Worm (Caenorhabditis elegans) whole organism, young adult: Measurements from ENCODE around the gene F14F7.4.
A peak's percentile ranks its signal among the peaks of the same experiment; 100 is the strongest.

Source experiments
- B0019.2 ChIP-seq: fragments of 200-800 bp; sonication (Bioruptor generic); conservative IDR thresholded peaks from 2 replicates; pipeline ENCODE4 v1.3.6; 2022; ENCODE audit warnings: missing genetic modification reagents, missing genetic modification characterization, missing compliant biosample characterization
- B0261.1 ChIP-seq: sonication (generic microtip); optimal IDR thresholded peaks from 2 replicates; lab custom pipeline; 2016; ENCODE audit warnings: mild to moderate bottlenecking, missing genetic modification characterization, moderate library complexity, missing compliant biosample characterization
- D2030.7 ChIP-seq: fragments of 200-800 bp; sonication (Bioruptor generic); IDR thresholded peaks from 2 replicates; pipeline ENCODE4 v1.3.6; 2022; ENCODE audit warnings: missing genetic modification reagents, missing genetic modification characterization, missing compliant biosample characterization
- F39B2.1 ChIP-seq: fragments of 200-800 bp; sonication (Bioruptor generic); IDR thresholded peaks from 2 replicates; pipeline ENCODE4 v1.3.6; 2022; ENCODE audit warnings: missing genetic modification reagents, missing genetic modification characterization, missing compliant biosample characterization
- F49E8.2 ChIP-seq: sonication (generic microtip); optimal IDR thresholded peaks from 3 replicates; lab custom pipeline; 2017; ENCODE audit warnings: missing genetic modification characterization, mild to moderate bottlenecking, missing compliant biosample characterization, antibody characterized with exemption, moderate library complexity; ENCODE audit not compliant: insufficient read depth
- F52B5.7 ChIP-seq: sonication (generic microtip); optimal IDR thresholded peaks from 2 replicates; lab custom pipeline; 2016; ENCODE audit warnings: mild to moderate bottlenecking, missing genetic modification characterization, missing compliant biosample characterization
- T07F8.4 ChIP-seq: sonication (generic microtip); optimal IDR thresholded peaks from 2 replicates; lab custom pipeline; 2016; ENCODE audit warnings: mild to moderate bottlenecking, missing genetic modification characterization, moderate library complexity, missing compliant biosample characterization
- Y53F4B.3 ChIP-seq: fragments of 200-800 bp; sonication (Bioruptor generic); IDR thresholded peaks from 2 replicates; pipeline ENCODE4 v1.3.6; 2022; ENCODE audit warnings: missing genetic modification reagents, missing genetic modification characterization, missing compliant biosample characterization
- Y79H2A.3 ChIP-seq: fragments of 200-800 bp; sonication (Bioruptor generic); conservative IDR thresholded peaks from 2 replicates; pipeline ENCODE4 v1.3.6; 2022; ENCODE audit warnings: missing genetic modification reagents, missing genetic modification characterization, missing compliant biosample characterization
- ZK185.1 ChIP-seq: sonication (generic microtip); optimal IDR thresholded peaks from 2 replicates; lab custom pipeline; 2016; ENCODE audit warnings: mild to moderate bottlenecking, missing genetic modification characterization, missing compliant biosample characterization; ENCODE audit not compliant: poor library complexity, severe bottlenecking
- ama-1 ChIP-seq, 3 experiments: fragments of 150-350 bp in 1 of 3; sonication (generic microtip) in 2 of 3; optimal IDR thresholded peaks; 2 replicates each; lab custom pipeline; 2014 to 2018; ENCODE audit warnings: missing biosample characterization in 2 of 3, missing genetic modification characterization in 2 of 3, missing genetic modification reagents in 2 of 3
- aptf-3 ChIP-seq: fragments of 200-800 bp; sonication (Bioruptor generic); IDR thresholded peaks from 2 replicates; pipeline ENCODE4 v1.3.6; 2022; ENCODE audit warnings: missing genetic modification characterization, missing compliant biosample characterization
- attf-5 ChIP-seq: fragments of 200-800 bp; sonication (Bioruptor generic); optimal IDR thresholded peaks from 2 replicates; lab custom pipeline; 2018; ENCODE audit warnings: mild to moderate bottlenecking, missing genetic modification characterization, missing compliant biosample characterization
- attf-6 ChIP-seq: fragments of 200-800 bp; sonication (Bioruptor generic); IDR thresholded peaks from 2 replicates; pipeline ENCODE4 v1.3.6; 2022; ENCODE audit warnings: missing genetic modification reagents, missing genetic modification characterization, missing compliant biosample characterization
- ccch-3 ChIP-seq: fragments of 200-800 bp; sonication (Bioruptor generic); optimal IDR thresholded peaks from 2 replicates; lab custom pipeline; 2018; ENCODE audit warnings: mild to moderate bottlenecking, missing genetic modification characterization, missing compliant biosample characterization
- cebp-1 ChIP-seq, 2 experiments: fragments of 200-800 bp in 1 of 2; sonication (Bioruptor generic) in 1 of 2; sonication (generic microtip) in 1 of 2; IDR thresholded peaks in 1 of 2; optimal IDR thresholded peaks in 1 of 2; 2 replicates each; pipeline versions ENCODE4 v1.3.6 to Lab custom; 2017 to 2022; ENCODE audit warnings: missing compliant biosample characterization in 2 of 2, missing genetic modification characterization in 2 of 2, mild to moderate bottlenecking in 1 of 2, missing genetic modification reagents in 1 of 2, moderate library complexity in 1 of 2
- ceh-27 ChIP-seq: fragments of 200-800 bp; sonication (Bioruptor generic); optimal IDR thresholded peaks from 2 replicates; lab custom pipeline; 2018; ENCODE audit warnings: mild to moderate bottlenecking, missing genetic modification characterization, moderate library complexity, missing compliant biosample characterization
- ceh-40 ChIP-seq: fragments of 200-800 bp; sonication (Bioruptor generic); IDR thresholded peaks from 2 replicates; pipeline ENCODE4 v1.3.6; 2022; ENCODE audit warnings: missing genetic modification characterization, missing compliant biosample characterization
- ceh-91 ChIP-seq: fragments of 200-800 bp; sonication (Bioruptor generic); IDR thresholded peaks from 2 replicates; pipeline ENCODE4 v1.3.6; 2022; ENCODE audit warnings: missing genetic modification reagents, missing genetic modification characterization, missing compliant biosample characterization
- die-1 ChIP-seq: sonication (generic microtip); optimal IDR thresholded peaks from 2 replicates; lab custom pipeline; 2016; ENCODE audit warnings: missing genotype, mild to moderate bottlenecking, missing genetic modification characterization, missing compliant biosample characterization
- hlh-26 ChIP-seq: fragments of 200-800 bp; sonication (Bioruptor generic); conservative IDR thresholded peaks from 2 replicates; pipeline ENCODE4 v1.3.6; 2022; ENCODE audit warnings: missing genetic modification reagents, missing genetic modification characterization, missing compliant biosample characterization
- hmg-20 ChIP-seq: fragments of 200-800 bp; sonication (Bioruptor generic); IDR thresholded peaks from 2 replicates; pipeline ENCODE4 v1.3.6; 2022; ENCODE audit warnings: missing genetic modification reagents, missing genetic modification characterization, missing compliant biosample characterization
- hrde-1 ChIP-seq: sonication (generic microtip); optimal IDR thresholded peaks from 2 replicates; lab custom pipeline; 2016; ENCODE audit warnings: missing genetic modification characterization, mild to moderate bottlenecking, missing compliant biosample characterization, moderate library complexity, missing genotype, missing genetic modification reagents, borderline replicate concordance
- hsf-1 ChIP-seq: fragments of 200-800 bp; sonication (Bioruptor generic); IDR thresholded peaks from 2 replicates; pipeline ENCODE4 v1.3.6; 2022; ENCODE audit warnings: missing genetic modification reagents, missing genetic modification characterization, missing compliant biosample characterization
- let-526 ChIP-seq: fragments of 200-800 bp; sonication (Bioruptor generic); IDR thresholded peaks from 2 replicates; pipeline ENCODE4 v1.3.6; 2022; ENCODE audit warnings: missing genetic modification reagents, missing genetic modification characterization, missing compliant biosample characterization
- let-607 ChIP-seq, 2 experiments: fragments of 200-800 bp in 1 of 2; sonication (Bioruptor generic) in 1 of 2; sonication (generic microtip) in 1 of 2; optimal IDR thresholded peaks; 2 replicates each; lab custom pipeline; 2016 to 2018; ENCODE audit warnings: mild to moderate bottlenecking in 2 of 2, missing compliant biosample characterization in 2 of 2, missing genetic modification characterization in 2 of 2, moderate library complexity in 2 of 2, missing genotype in 1 of 2
- lin-26 ChIP-seq: fragments of 200-800 bp; sonication (Bioruptor generic); IDR thresholded peaks from 2 replicates; pipeline ENCODE4 v1.3.6; 2022; ENCODE audit warnings: missing genetic modification reagents, missing genetic modification characterization, missing compliant biosample characterization
- lin-35 ChIP-seq, 3 experiments: fragments of 150-350 bp in 2 of 3; sonication (generic microtip) in 1 of 3; optimal IDR thresholded peaks; 2 replicates each; lab custom pipeline; 2014 to 2018; ENCODE audit warnings: missing biosample characterization in 3 of 3, missing genetic modification characterization in 3 of 3, missing genetic modification reagents in 3 of 3
- mel-28 ChIP-seq: sonication (generic microtip); optimal IDR thresholded peaks from 2 replicates; lab custom pipeline; 2016; ENCODE audit warnings: borderline replicate concordance, mild to moderate bottlenecking, missing genetic modification characterization, missing compliant biosample characterization
- mes-4 ChIP-seq: sonication (generic microtip); optimal IDR thresholded peaks from 2 replicates; lab custom pipeline; 2016; ENCODE audit warnings: missing genotype, missing genetic modification characterization, missing compliant biosample characterization
- nfya-1 ChIP-seq: sonication (generic microtip); optimal IDR thresholded peaks from 2 replicates; lab custom pipeline; 2017; ENCODE audit warnings: antibody characterized with exemption, missing compliant biosample characterization, missing genetic modification characterization, borderline replicate concordance; ENCODE audit not compliant: insufficient read depth
- rcor-1 ChIP-seq: fragments of 200-800 bp; sonication (Bioruptor generic); IDR thresholded peaks from 2 replicates; pipeline ENCODE4 v1.3.6; 2022; ENCODE audit warnings: missing genetic modification reagents, missing genetic modification characterization, missing compliant biosample characterization
- rec-8 ChIP-seq, 2 experiments: sonication (generic microtip); optimal IDR thresholded peaks; 2 replicates each; lab custom pipeline; 2016; ENCODE audit warnings: mild to moderate bottlenecking in 2 of 2, missing genetic modification characterization in 2 of 2, missing genetic modification reagents in 2 of 2, missing genotype in 2 of 2, missing biosample characterization in 1 of 2, missing compliant biosample characterization in 1 of 2, moderate library complexity in 1 of 2
- repo-1 ChIP-seq: sonication (generic microtip); optimal IDR thresholded peaks from 2 replicates; lab custom pipeline; 2017; ENCODE audit warnings: mild to moderate bottlenecking, missing genetic modification characterization, missing compliant biosample characterization
- rpc-1 ChIP-seq, 2 experiments: fragments of 150-350 bp in 1 of 2; sonication (generic microtip) in 1 of 2; optimal IDR thresholded peaks; 2 replicates each; lab custom pipeline; 2014 to 2018; ENCODE audit warnings: missing biosample characterization in 1 of 2, missing genetic modification characterization in 1 of 2, missing genetic modification reagents in 1 of 2, missing genotype in 1 of 2
- zim-3 ChIP-seq: sonication (generic microtip); optimal IDR thresholded peaks from 2 replicates; lab custom pipeline; 2017; ENCODE audit warnings: mild to moderate bottlenecking, missing genetic modification characterization, moderate library complexity, missing compliant biosample characterization
- ztf-26 ChIP-seq: sonication (generic microtip); optimal IDR thresholded peaks from 2 replicates; lab custom pipeline; 2017; ENCODE audit warnings: missing genetic modification characterization, missing compliant biosample characterization
- ztf-3 ChIP-seq: fragments of 200-800 bp; sonication (Bioruptor generic); optimal IDR thresholded peaks from 2 replicates; lab custom pipeline; 2018; ENCODE audit warnings: mild to moderate bottlenecking, missing genetic modification characterization, missing compliant biosample characterization

F14F7.4 gene

ce11 chrIII:13061136-13061535, 31.6 kb upstream of the F14F7.4 start (continued):
- TF ChIP-seq T07F8.4 (tag; lab: Kevin White, UChicago): no peak
- peak in 1 of 3 experiments; percentile 55 for TF ChIP-seq lin-35 (GFP tag; optimal IDR thresholded peaks at IDR 0.05; lab: Kevin White, UChicago)
- no peak for TF ChIP-seq hlh-26
- TF ChIP-seq Y53F4B.3 (GFP tag; lab: Robert Waterston, UW): no peak
- peak; percentile 79 for TF ChIP-seq attf-5 (GFP tag; lab: Kevin White, UChicago)
- TF ChIP-seq B0019.2 (GFP tag; lab: Robert Waterston, UW): no peak
- TF ChIP-seq cebp-1 (GFP tag; IDR thresholded peaks at IDR 0.05; lab: Robert Waterston, UW): no peak
- TF ChIP-seq cebp-1 (tag; optimal IDR thresholded peaks at IDR 0.05; lab: Kevin White, UChicago): peak; percentile 78
- TF ChIP-seq zim-3 (tag; lab: Kevin White, UChicago): no peak
- peak; percentile 47 for TF ChIP-seq let-526 (GFP tag; lab: Robert Waterston, UW)
- TF ChIP-seq let-607 (tag; optimal IDR thresholded peaks at IDR 0.05; lab: Kevin White, UChicago): no peak
- no peak for TF ChIP-seq die-1 (tag; lab: Kevin White, UChicago)
- TF ChIP-seq attf-6 (GFP tag; lab: Robert Waterston, UW): no peak
- no peak for TF ChIP-seq F52B5.7
- TF ChIP-seq ama-1 (optimal IDR thresholded peaks at IDR 0.05; lab: Kevin White, UChicago): peak; percentile 92
- TF ChIP-seq ama-1 (GFP tag; optimal IDR thresholded peaks at IDR 0.05; lab: Kevin White, UChicago): no peak
- TF ChIP-seq hsf-1 (GFP tag; lab: Robert Waterston, UW): 0 out of 2 replicates have a peak, but pooled peaks have one; percentile 44
- no peak for TF ChIP-seq mes-4
- TF ChIP-seq F39B2.1: no peak
- TF ChIP-seq F49E8.2: no peak
- no peak for TF ChIP-seq hrde-1
- TF ChIP-seq D2030.7 (GFP tag; lab: Robert Waterston, UW): no peak
- no peak for TF ChIP-seq rec-8 (tag; optimal IDR thresholded peaks at IDR 0.05; lab: Kevin White, UChicago)
- peak; percentile 87 for TF ChIP-seq ceh-27 (GFP tag; lab: Kevin White, UChicago)
- no peak for TF ChIP-seq ceh-40 (GFP tag; lab: Robert Waterston, UW)
- TF ChIP-seq rpc-1 (optimal IDR thresholded peaks at IDR 0.05; lab: Kevin White, UChicago): peak; percentile 1
- no peak for TF ChIP-seq rpc-1 (tag; optimal IDR thresholded peaks at IDR 0.05; lab: Kevin White, UChicago)
- TF ChIP-seq B0261.1: no peak
- TF ChIP-seq ztf-3: no peak
- TF ChIP-seq ccch-3 (GFP tag; lab: Kevin White, UChicago): no peak
- TF ChIP-seq repo-1 (tag; lab: Kevin White, UChicago): no peak
- TF ChIP-seq Y79H2A.3: no peak
- peak; percentile 46; the same call in 1 of the 2 replicates for TF ChIP-seq rcor-1 (GFP tag; lab: Robert Waterston, UW)
- no peak for TF ChIP-seq ztf-26 (tag; lab: Kevin White, UChicago)
- 0 out of 2 replicates have a peak, but pooled peaks have one; percentile 9 for TF ChIP-seq lin-26
- no peak for TF ChIP-seq mel-28 (tag; lab: Kevin White, UChicago)
- no peak for TF ChIP-seq nfya-1 (tag; lab: Kevin White, UChicago)
- peak; percentile 9 for TF ChIP-seq ZK185.1
- TF ChIP-seq ceh-91 (GFP tag; lab: Robert Waterston, UW): no peak
- no peak for TF ChIP-seq hmg-20 (GFP tag; lab: Robert Waterston, UW)
- TF ChIP-seq aptf-3 (GFP tag; lab: Robert Waterston, UW): no peak
